Worm (Caenorhabditis elegans): ENCODE data around the gene ipla-1.
A peak's percentile ranks its signal among the peaks of the same experiment; 100 is the strongest.

Gene ipla-1

DNA sequence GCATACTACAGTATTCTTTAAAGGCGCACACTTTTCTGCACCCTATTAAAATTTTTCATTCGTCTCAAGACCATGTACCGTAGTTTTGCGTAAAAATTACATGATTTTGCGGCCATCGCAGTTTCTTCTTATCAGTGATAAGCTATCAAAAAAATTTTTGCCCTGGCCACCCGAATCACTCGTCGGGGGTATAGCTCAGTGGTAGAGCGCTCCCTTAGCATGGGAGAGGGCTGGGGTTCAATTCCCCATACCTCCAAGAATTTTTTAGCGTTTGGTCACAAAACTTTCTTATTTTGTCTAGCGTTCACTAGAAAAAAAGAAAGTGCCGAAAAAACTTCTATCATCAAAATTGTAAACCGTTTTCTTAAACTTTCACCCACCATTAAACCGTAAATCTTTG, 36.0 kb downstream of the ipla-1 start (continued):
- no peak for TF ChIP-seq tag-97 (GFP tag; IDR thresholded peaks at IDR 0.05)
- no peak for TF ChIP-seq mxl-3 (GFP tag; optimal IDR thresholded peaks at IDR 0.05)
- no peak for TF ChIP-seq zip-2 (tag; optimal IDR thresholded peaks at IDR 0.05)
- TF ChIP-seq nhr-25 (tag; optimal IDR thresholded peaks at IDR 0.05; ENCODE audit: borderline replicate concordance, insufficient read depth) = no peak
- no peak for TF ChIP-seq mep-1 (tag; optimal IDR thresholded peaks at IDR 0.05)
- TF ChIP-seq sdz-12 (GFP tag; optimal IDR thresholded peaks at IDR 0.05) = no peak
- no peak for TF ChIP-seq zip-11 (GFP tag; IDR thresholded peaks at IDR 0.05)
- TF ChIP-seq ceh-44 (GFP tag; IDR thresholded peaks at IDR 0.05) = peak; percentile 38; the same call in 1 of the 2 replicates
- TF ChIP-seq daf-19 (GFP tag; conservative IDR thresholded peaks at IDR 0.05) = 0 out of 2 replicates have a peak, but pooled peaks have one; percentile 39
- TF ChIP-seq hmg-1.1 (GFP tag; IDR thresholded peaks at IDR 0.05) = 0 out of 2 replicates have a peak, but pooled peaks have one; percentile 12
- no peak for TF ChIP-seq lir-3 (tag; optimal IDR thresholded peaks at IDR 0.05)
- TF ChIP-seq hlh-30 (tag; optimal IDR thresholded peaks at IDR 0.05; ENCODE audit: insufficient read depth) = no peak
- no peak for TF ChIP-seq nhr-237 (tag; optimal IDR thresholded peaks at IDR 0.05)
- no peak for TF ChIP-seq zfp-2 (tag; optimal IDR thresholded peaks at IDR 0.05)
- TF ChIP-seq zfp-3 (GFP tag; conservative IDR thresholded peaks at IDR 0.05) = no peak
- TF ChIP-seq fos-1 (tag; optimal IDR thresholded peaks at IDR 0.05) = no peak
- TF ChIP-seq R02D3.7 (tag; optimal IDR thresholded peaks at IDR 0.05) = no peak
- no peak for TF ChIP-seq F37D6.2 (tag; optimal IDR thresholded peaks at IDR 0.05)
- 0 out of 2 replicates have a peak, but pooled peaks have one; percentile 12 for TF ChIP-seq arid-1 (GFP tag; conservative IDR thresholded peaks at IDR 0.05)
- no peak for TF ChIP-seq egl-27 (tag; optimal IDR thresholded peaks at IDR 0.05)
- TF ChIP-seq dmd-8 (GFP tag; IDR thresholded peaks at IDR 0.05) = peak; percentile 80
- TF ChIP-seq dmd-9 (GFP tag; IDR thresholded peaks at IDR 0.05) = no peak
- no peak for TF ChIP-seq mdt-29 (GFP tag; IDR thresholded peaks at IDR 0.05)
- peak; percentile 75 for TF ChIP-seq lim-7 (GFP tag; IDR thresholded peaks at IDR 0.05)
- no peak for TF ChIP-seq unc-62 (GFP tag; optimal IDR thresholded peaks at IDR 0.05 in 1 of 2)
- TF ChIP-seq unc-62 (tag; optimal IDR thresholded peaks at IDR 0.05) = no peak
- no peak for TF ChIP-seq saeg-2 (GFP tag; IDR thresholded peaks at IDR 0.05)
- TF ChIP-seq ZK337.2 (GFP tag; IDR thresholded peaks at IDR 0.05) = no peak
- no peak for TF ChIP-seq attf-4 (tag; optimal IDR thresholded peaks at IDR 0.05)
- TF ChIP-seq nhr-76 (tag; optimal IDR thresholded peaks at IDR 0.05) = no peak
- TF ChIP-seq pha-4 (GFP tag; IDR thresholded peaks at IDR 0.05) = peak; percentile 57; the same call in 1 of the 2 replicates
- no peak for TF ChIP-seq pha-4 (tag; optimal IDR thresholded peaks at IDR 0.05)
- TF ChIP-seq ceh-32 (tag; optimal IDR thresholded peaks at IDR 0.05; ENCODE audit: poor library complexity) = no peak
- no peak for TF ChIP-seq nhr-28 (tag; optimal IDR thresholded peaks at IDR 0.05)
- no peak for TF ChIP-seq ztf-11 (tag; optimal IDR thresholded peaks at IDR 0.05)
- no peak; the same call in 1 of the 2 replicates for TF ChIP-seq lin-38 (GFP tag; IDR thresholded peaks at IDR 0.05)
- no peak for TF ChIP-seq nhr-42 (GFP tag; IDR thresholded peaks at IDR 0.05)
- no peak for TF ChIP-seq ZK546.5 (tag; optimal IDR thresholded peaks at IDR 0.05)
- TF ChIP-seq nhr-11 (tag; optimal IDR thresholded peaks at IDR 0.05) = no peak
- 0 out of 2 replicates have a peak, but pooled peaks have one; percentile 9 for TF ChIP-seq snpc-1.2 (GFP tag; IDR thresholded peaks at IDR 0.05)
- 0 out of 2 replicates have a peak, but pooled peaks have one; percentile 9 for TF ChIP-seq php-3 (GFP tag; IDR thresholded peaks at IDR 0.05)
- no peak for TF ChIP-seq nhr-102 (tag; optimal IDR thresholded peaks at IDR 0.05)
- TF ChIP-seq rbr-2 (tag; optimal IDR thresholded peaks at IDR 0.05) = no peak
- no peak for TF ChIP-seq nhr-41 (GFP tag; IDR thresholded peaks at IDR 0.05)
- no peak for TF ChIP-seq jun-1 (tag; optimal IDR thresholded peaks at IDR 0.05)
- peak; percentile 56 for TF ChIP-seq nhr-111 (GFP tag; optimal IDR thresholded peaks at IDR 0.05)
- TF ChIP-seq spr-1 (tag; optimal IDR thresholded peaks at IDR 0.05) = no peak
- no peak for TF ChIP-seq lin-15B (tag; optimal IDR thresholded peaks at IDR 0.05)
- peak; percentile 65 for TF ChIP-seq F26F4.8 (GFP tag; conservative IDR thresholded peaks at IDR 0.05)
- no peak for TF ChIP-seq T26A8.4 (GFP tag; IDR thresholded peaks at IDR 0.05)
- TF ChIP-seq gei-8 (GFP tag; optimal IDR thresholded peaks at IDR 0.05) = no peak
- TF ChIP-seq madf-5 (GFP tag; IDR thresholded peaks at IDR 0.05) = no peak
